Worm (Caenorhabditis elegans): ENCODE data around the gene F59A6.12.

ce11 chrII:4967636-4968035 lies 44.2 kb downstream of the F59A6.12 start:
- TF ChIP-seq sptf-1 (tag; optimal IDR thresholded peaks at IDR 0.05): no peak
- TF ChIP-seq blmp-1 (tag; optimal IDR thresholded peaks at IDR 0.05): no peak
- no peak for TF ChIP-seq C34B4.2 (tag; optimal IDR thresholded peaks at IDR 0.05)
- TF ChIP-seq tlp-1 (tag; optimal IDR thresholded peaks at IDR 0.05): no peak
- TF ChIP-seq ceh-82 (tag; optimal IDR thresholded peaks at IDR 0.05): no peak
- TF ChIP-seq alr-1 (tag; optimal IDR thresholded peaks at IDR 0.05; ENCODE audit: borderline replicate concordance): no peak
- TF ChIP-seq mep-1 (tag; optimal IDR thresholded peaks at IDR 0.05): no peak
- TF ChIP-seq unc-98 (GFP tag; IDR thresholded peaks at IDR 0.05): no peak

Data from whole organism, L1 larva.